Fruit fly (Drosophila melanogaster) S2 (cell line): ENCODE results near the gene Gr68a.

Source experiments
- CG8478 ChIP-seq: fragments of >200 bp; optimal IDR thresholded peaks from 2 replicates; lab custom pipeline; 2018
- CTCF ChIP-seq, 2 experiments: fragments of >200 bp; optimal IDR thresholded peaks; 2 replicates each; lab custom pipeline; 2018

Gr68a gene

dm6 chr3L:11721498-11721946 is 29.6 kb upstream of the Gr68a start:
- TF ChIP-seq CTCF (optimal IDR thresholded peaks at IDR 0.05; lab: Kevin White, UChicago): no peak
- TF ChIP-seq CG8478: no peak

- TF ChIP-seq CTCF (optimal IDR thresholded peaks at IDR 0.05; lab: Kevin White, UChicago): no peak
- no peak for TF ChIP-seq CG8478
These were observed 23.0 kb upstream of the Gr68a start, which contains the start of gene sunn for dm6 chr3L:11728147-11728546. Gene sunn (plus strand): TSS chr3L:11728348.

DNA sequence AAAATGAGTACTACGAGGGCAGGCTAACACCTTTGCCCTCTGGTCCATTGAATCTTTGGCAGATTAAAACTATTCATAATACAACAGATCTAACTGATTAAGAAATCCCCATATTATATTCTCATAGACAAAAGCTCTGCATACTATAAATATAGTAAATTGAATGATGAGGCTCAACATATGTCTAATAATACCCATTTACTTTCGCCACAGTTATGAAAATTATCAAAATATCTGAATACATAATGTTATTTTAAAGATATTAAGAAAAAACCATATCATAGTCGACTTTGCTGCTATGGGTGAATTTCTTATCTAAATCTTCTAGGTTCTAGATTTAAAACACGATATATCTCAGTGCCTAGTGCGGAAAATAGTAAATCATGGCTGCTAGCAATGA is 19.3 kb upstream of the Gr68a start, which contains the start of gene CG32087:
TSS of gene CG32087 (plus strand) at position 301 of the 400 bp plus-strand sequence.
- TF ChIP-seq CTCF (optimal IDR thresholded peaks at IDR 0.05; lab: Kevin White, UChicago) (no peak), CG8478 (no peak)

- no peak for TF ChIP-seq CG8478
- TF ChIP-seq CTCF (optimal IDR thresholded peaks at IDR 0.05; lab: Kevin White, UChicago): no peak
These were observed 13.8 kb downstream of the Gr68a start for dm6 chr3L:11764930-11765329.

DNA sequence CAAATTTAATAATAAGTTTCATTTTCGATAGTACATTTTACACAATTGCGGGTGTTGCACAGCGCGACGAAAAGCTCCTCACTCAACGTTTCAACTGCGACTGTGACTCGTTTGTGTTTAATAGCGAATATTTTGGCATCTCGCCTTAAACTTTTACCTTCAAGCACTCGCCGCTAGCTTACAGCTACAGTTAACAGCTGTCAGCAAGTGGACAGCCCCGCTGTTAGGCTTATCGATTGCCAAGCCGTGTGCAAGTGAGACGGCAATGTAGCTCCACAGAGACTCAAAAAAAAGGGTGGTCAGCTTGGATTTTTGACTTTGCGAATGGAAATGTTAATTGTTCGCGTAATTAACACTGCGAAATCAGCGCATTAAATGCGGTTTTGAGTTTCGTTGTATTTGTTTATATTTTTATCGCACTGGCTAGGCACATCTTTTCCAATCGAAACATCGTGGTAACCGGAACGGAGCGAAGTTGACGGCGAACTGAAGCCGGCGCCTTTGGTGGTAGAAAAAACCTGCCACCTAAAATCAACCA is 14.7 kb downstream of the Gr68a start, which contains the start of gene loaf:
TSS of gene loaf (minus strand) at position 488 of the 538 bp plus-strand sequence.
- TF ChIP-seq CTCF (optimal IDR thresholded peaks at IDR 0.05; lab: Kevin White, UChicago) (no peak), CG8478 (no peak)

dm6 chr3L:11766563-11766962 is 15.5 kb downstream of the Gr68a start:
- TF ChIP-seq CG8478: no peak
- no peak for TF ChIP-seq CTCF (optimal IDR thresholded peaks at IDR 0.05; lab: Kevin White, UChicago)

DNA sequence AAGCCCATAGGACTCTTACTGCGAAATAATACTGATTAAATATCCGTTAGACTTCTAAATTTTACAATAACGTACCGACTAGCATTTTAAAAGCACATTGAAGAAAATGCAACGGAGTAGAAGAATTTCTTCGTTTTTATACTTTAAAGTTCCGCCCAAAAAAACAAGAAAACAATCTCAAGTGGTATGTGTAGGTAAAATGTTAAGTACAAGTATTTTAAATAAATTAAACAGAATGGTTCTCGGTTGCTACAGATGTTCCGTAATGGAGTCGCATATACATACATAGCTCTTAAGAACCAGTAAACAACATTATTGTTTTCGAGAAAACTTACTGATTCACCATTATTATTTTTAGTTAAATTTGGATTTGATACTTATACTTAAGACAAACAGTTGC is 21.0 kb downstream of the Gr68a start, which contains the start of gene Muc68D:
TSS of gene Muc68D (minus strand) at position 101 of the 400 bp plus-strand sequence.
- TF ChIP-seq CTCF (optimal IDR thresholded peaks at IDR 0.05; lab: Kevin White, UChicago) (no peak), CG8478 (no peak)

DNA sequence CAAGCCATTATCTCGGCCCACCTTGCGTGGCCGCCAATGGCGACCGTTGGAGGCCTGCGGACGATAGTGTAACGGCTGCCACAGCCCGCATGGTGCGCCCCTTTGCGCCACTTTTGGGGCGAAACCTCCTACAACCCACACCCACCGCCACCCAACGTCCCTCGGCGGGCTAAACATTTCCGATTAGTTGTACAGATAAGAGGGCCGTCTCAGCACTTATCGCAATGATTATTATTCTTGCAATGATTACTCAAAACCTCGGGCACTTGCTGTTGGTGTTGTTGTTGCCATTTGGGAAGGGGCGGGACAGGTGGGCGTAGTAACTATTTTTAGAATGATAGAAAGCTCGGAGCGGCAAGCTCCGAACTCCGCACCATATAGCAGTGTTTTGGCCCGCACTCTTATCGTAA is 21.5 kb downstream of the Gr68a start:
- no peak for TF ChIP-seq CTCF (optimal IDR thresholded peaks at IDR 0.05; lab: Kevin White, UChicago)
- no peak for TF ChIP-seq CG8478

DNA sequence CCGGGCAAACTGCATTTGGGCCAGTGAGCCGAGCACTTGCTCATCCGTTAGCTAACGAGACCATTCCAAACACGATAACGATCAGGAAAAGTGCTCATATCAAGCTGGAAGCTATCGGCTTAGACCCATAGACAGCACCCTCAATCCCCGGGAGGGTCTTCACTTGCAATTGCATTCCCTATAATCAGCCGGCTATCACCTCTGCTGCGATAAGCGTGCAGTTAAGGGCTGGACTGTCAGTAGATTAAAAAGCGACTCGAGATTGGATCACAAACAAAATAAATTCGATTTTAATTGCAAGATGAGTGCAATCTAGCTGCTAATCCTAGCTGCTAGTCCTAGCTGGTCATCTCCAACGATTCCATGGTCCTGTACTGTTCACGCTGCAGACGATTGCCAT is 22.7 kb downstream of the Gr68a start:
- no peak for TF ChIP-seq CTCF (optimal IDR thresholded peaks at IDR 0.05; lab: Kevin White, UChicago)

DNA sequence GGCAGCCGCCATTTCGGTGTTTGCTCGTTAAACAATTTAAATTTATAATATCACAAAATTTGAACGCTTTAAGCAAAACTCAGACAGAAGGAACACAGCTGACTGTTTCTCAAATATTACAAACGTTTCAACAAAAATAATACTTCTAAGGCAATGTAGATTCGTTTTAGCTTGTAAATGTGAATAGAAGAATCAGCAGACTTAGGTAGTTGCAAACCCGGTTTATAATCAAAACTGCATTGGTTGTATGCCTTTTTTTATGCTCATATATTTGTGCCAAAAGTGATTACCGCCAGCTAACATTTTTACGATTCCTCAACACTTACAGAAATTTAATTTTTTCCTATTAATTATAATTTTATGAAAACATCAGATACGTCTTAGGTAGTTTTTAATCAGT is 23.3 kb downstream of the Gr68a start, which contains the start of gene Tim13:
TSS of gene Tim13 (minus strand) at position 101 of the 400 bp plus-strand sequence.
- no peak for TF ChIP-seq CG8478
- TF ChIP-seq CTCF (optimal IDR thresholded peaks at IDR 0.05; lab: Kevin White, UChicago): no peak

DNA sequence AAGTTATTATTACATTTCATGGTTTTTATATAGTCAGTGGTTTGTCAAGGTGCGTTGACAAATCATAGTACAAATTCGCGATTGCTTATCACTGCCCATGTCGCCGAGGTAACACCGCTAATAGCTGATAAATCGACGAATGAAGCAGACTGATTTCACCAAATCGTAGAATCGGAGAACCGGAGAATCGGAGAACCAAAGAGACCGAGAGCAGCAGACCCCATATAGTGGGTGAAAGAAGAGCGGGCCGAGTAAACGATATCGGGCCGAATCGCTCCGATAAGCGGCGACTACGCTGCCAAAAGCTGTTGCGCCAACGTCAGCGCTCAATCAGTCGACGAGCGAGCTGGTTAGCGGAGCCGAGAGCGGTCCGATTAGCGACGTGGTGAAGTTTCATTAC is 25.6 kb downstream of the Gr68a start, which contains the start of gene CG14131:
TSS of gene CG14131 (plus strand) at position 343 of the 400 bp plus-strand sequence.
- no peak for TF ChIP-seq CG8478

dm6 chr3L:11777348-11777958 is 26.3 kb downstream of the Gr68a start:
- TF ChIP-seq CG8478 (no peak), CTCF (optimal IDR thresholded peaks at IDR 0.05; lab: Kevin White, UChicago) (no peak)

dm6 chr3L:11785291-11785690 is 34.2 kb downstream of the Gr68a start:
- TF ChIP-seq CTCF (optimal IDR thresholded peaks at IDR 0.05; lab: Kevin White, UChicago) (no peak), CG8478 (no peak)

- TF ChIP-seq CTCF (optimal IDR thresholded peaks at IDR 0.05; lab: Kevin White, UChicago) (no peak), CG8478 (no peak)
These were observed 37.1 kb downstream of the Gr68a start for dm6 chr3L:11788195-11788594.

DNA sequence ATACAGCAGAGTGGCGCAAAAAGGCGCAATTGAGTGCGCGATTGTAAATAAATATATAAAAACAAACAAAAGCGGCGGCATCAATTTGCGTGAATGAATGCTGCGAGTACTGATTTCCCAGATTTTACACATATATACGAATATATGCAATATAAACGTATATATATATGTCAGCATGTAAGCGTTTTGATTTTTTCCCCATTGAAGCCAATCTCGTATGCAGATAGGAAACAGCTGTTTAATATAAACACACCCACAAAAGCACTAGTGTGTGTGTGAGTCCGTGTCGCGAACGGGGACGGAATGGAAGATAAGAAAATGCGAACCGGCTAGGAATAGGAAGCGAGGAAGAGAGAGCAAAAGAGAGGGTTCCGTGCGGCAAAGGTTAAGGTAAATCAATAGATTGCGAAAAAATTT is 37.8 kb downstream of the Gr68a start:
- TF ChIP-seq CTCF (optimal IDR thresholded peaks at IDR 0.05; lab: Kevin White, UChicago): no peak
- no peak for TF ChIP-seq CG8478

DNA sequence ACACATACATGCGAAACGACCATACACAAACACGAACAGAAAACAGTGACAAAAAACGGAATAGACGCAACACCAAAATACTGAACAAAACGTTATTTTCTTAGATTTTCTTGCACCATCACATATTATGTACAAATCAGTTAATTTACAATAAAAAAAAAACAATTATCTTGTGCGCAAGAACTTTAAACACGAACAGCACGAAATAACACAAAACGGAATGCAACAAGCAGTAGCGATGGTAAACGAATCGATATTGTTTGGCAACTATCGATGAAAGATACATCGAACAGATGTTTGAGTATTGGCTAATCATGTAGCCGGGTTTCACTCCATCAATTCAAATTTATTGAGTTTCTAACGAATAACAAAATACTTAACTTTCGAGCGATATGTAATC is 38.7 kb downstream of the Gr68a start, which contains the start of gene Pi3K68D:
TSS of gene Pi3K68D (minus strand) at position 241 of the 400 bp plus-strand sequence.
- peak; percentile 43 to 67 for TF ChIP-seq CTCF (optimal IDR thresholded peaks at IDR 0.05; lab: Kevin White, UChicago)
- TF ChIP-seq CG8478: no peak
